Fruit fly (Drosophila melanogaster) whole organism: ENCODE results near the gene DENR.

Experiments
- CG8478 ChIP-seq: fragments of >200 bp; optimal IDR thresholded peaks from 2 replicates; lab custom pipeline; 2018; ENCODE audit warnings: inconsistent platforms
- Dll ChIP-seq: fragments of >200 bp; optimal IDR thresholded peaks from 2 replicates; lab custom pipeline; 2017
- EcR ChIP-seq, 2 experiments: fragments of >200 bp; optimal IDR thresholded peaks; 2 replicates each; lab custom pipeline; 2017; ENCODE audit warnings: missing biosample characterization in 2 of 2, missing genetic modification characterization in 2 of 2, missing genetic modification reagents in 2 of 2
- pan ChIP-seq: fragments of >200 bp; optimal IDR thresholded peaks from 2 replicates; lab custom pipeline; 2017
- psq ChIP-seq: fragments of >200 bp; optimal IDR thresholded peaks from 2 replicates; lab custom pipeline; 2017
- usp ChIP-seq: fragments of >200 bp; optimal IDR thresholded peaks from 2 replicates; lab custom pipeline; 2017; ENCODE audit warnings: missing biosample characterization, missing genetic modification characterization, mixed read lengths

The DENR gene

dm6 chrX:16886551-16886950 lies at the start of gene DENR, which contains the start of gene CG4880:
DENR (minus strand) TSS chrX:16886560.
CG4880 (plus strand) TSS chrX:16886818.
- no peak for TF ChIP-seq usp
- TF ChIP-seq EcR (GFP tag; optimal IDR thresholded peaks at IDR 0.05; lab: Kevin White, UChicago), result no peak
- no peak for TF ChIP-seq psq (lab: Kevin White, UChicago)
- TF ChIP-seq Dll (lab: Kevin White, UChicago), result no peak
- TF ChIP-seq CG8478 (lab: Kevin White, UChicago), result no peak

- TF ChIP-seq EcR (GFP tag; optimal IDR thresholded peaks at IDR 0.05; lab: Kevin White, UChicago) (no peak), Dll (lab: Kevin White, UChicago) (no peak), usp (no peak), pan (lab: Kevin White, UChicago) (no peak), psq (lab: Kevin White, UChicago) (no peak), CG8478 (lab: Kevin White, UChicago) (no peak)
Observed at dm6 chrX:16934430-16934829, 48.1 kb upstream of the DENR start.

dm6 chrX:16932820-16933386 lies 46.5 kb upstream of the DENR start:
- TF ChIP-seq CG8478 (lab: Kevin White, UChicago) (no peak), pan (lab: Kevin White, UChicago) (no peak), usp (no peak), EcR (GFP tag; optimal IDR thresholded peaks at IDR 0.05; lab: Kevin White, UChicago) (no peak), psq (lab: Kevin White, UChicago) (no peak), Dll (lab: Kevin White, UChicago) (no peak)

DNA sequence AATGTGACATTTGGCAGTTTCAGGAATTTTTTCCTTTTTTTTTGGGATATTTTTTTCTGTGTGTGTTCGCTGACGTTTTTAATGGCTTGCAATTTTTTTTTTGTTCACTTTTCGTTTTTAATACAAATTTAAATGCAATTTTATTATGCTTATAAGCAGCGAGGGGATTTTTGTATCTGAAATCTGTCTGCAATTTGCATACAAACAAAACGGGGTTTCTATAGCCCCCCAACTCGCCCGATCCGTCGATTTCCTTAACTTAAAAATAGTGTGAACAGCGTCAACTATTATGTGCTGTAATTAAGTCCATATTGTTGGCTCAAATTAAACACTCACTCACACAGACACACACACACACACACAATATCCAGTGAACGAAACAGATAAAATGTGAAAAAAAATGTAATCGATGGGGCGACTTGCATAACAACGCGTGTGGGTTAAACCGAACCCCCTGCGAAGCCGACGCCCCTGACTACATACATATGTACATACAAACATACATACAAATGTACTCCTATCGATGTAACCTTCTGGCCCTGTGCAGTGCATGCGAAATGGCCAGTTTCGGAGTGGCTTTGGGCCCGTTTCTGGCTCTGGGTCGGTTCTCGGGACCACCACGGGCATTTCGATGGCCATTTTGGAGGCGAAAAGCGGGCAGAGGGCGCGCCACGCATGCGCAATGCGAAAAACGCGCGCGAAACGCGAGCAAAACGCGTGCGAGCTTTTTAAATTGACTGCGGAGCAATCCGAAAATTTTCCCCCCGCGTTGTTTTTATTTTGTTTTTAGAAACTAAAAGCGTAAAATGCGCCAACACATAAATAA lies 45.8 kb upstream of the DENR start:
- TF ChIP-seq CG8478 (lab: Kevin White, UChicago) (no peak), usp (no peak), Dll (lab: Kevin White, UChicago) (no peak), pan (lab: Kevin White, UChicago) (no peak), psq (lab: Kevin White, UChicago) (no peak), EcR (GFP tag; optimal IDR thresholded peaks at IDR 0.05; lab: Kevin White, UChicago) (no peak)

DNA sequence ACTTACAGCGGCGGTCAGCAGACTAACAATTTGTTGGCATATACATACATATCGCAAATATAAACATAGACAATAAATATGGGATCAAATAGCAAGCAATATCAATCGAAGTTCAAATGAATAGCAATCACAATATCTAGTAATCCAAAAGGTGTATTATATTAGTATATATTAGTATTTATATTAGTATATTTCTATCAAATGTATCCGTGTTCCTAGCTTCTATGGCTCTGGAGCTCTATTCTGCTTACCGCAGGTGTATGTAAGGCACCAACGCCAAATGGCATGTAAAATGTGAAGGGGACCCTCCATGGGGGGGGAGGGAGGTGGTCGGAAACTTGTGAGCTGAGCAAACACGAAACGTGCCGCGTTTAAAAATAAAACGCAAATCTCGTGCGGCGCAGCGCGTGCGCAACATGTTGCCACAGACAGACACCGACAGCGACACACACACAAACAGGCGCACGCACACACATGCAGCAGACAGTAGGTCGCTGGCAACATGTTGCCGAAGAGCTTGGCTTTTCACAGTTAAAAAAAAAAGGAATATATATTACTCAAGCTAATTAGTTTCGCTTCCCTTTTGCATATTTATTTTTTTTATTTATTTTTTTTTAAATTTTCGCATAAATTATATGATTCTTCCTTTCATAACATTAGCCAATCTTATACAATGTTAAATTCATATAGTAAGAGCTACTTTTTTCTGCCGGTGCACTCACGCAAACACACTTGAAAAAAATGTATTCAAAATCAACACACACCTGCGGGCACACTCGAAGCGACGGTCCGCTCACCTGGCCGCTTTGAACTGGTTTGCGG lies 44.3 kb upstream of the DENR start:
- no peak for TF ChIP-seq pan (lab: Kevin White, UChicago)
- no peak for TF ChIP-seq psq (lab: Kevin White, UChicago)
- TF ChIP-seq Dll (lab: Kevin White, UChicago), result no peak
- no peak for TF ChIP-seq usp

- TF ChIP-seq CG8478 (lab: Kevin White, UChicago) (no peak), Dll (lab: Kevin White, UChicago) (no peak), EcR (GFP tag; optimal IDR thresholded peaks at IDR 0.05; lab: Kevin White, UChicago) (no peak), usp (no peak), pan (lab: Kevin White, UChicago) (no peak)
Observed at dm6 chrX:16926726-16927125, 40.4 kb upstream of the DENR start.

dm6 chrX:16924069-16924721 lies 37.8 kb upstream of the DENR start:
- TF ChIP-seq Dll (lab: Kevin White, UChicago) (no peak), usp (no peak), psq (lab: Kevin White, UChicago) (no peak), pan (lab: Kevin White, UChicago) (no peak), CG8478 (lab: Kevin White, UChicago) (no peak), EcR (GFP tag; optimal IDR thresholded peaks at IDR 0.05; lab: Kevin White, UChicago) (no peak)

DNA sequence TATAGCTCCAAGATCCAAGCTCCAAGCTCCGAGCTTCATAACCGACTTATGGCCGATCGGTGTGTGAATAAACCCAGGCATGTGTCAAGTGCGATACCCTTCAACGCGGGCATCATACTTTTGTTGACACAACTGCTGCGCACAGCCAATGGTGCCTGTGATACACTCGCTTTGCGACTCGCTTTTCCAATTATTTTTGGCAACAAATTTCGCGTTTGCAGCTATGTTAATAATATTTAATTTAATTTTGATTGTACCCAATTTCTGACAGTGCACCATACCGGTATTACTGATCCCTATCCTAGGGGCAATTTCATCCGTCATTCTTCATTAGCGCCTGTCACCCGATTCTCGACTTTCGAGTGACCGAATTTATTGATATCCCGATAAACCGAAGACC lies 37.1 kb upstream of the DENR start:
- TF ChIP-seq usp, result no peak
- no peak for TF ChIP-seq CG8478 (lab: Kevin White, UChicago)
- TF ChIP-seq Dll (lab: Kevin White, UChicago), result no peak
- TF ChIP-seq pan (lab: Kevin White, UChicago), result no peak
- TF ChIP-seq EcR (GFP tag; optimal IDR thresholded peaks at IDR 0.05; lab: Kevin White, UChicago), result no peak

DNA sequence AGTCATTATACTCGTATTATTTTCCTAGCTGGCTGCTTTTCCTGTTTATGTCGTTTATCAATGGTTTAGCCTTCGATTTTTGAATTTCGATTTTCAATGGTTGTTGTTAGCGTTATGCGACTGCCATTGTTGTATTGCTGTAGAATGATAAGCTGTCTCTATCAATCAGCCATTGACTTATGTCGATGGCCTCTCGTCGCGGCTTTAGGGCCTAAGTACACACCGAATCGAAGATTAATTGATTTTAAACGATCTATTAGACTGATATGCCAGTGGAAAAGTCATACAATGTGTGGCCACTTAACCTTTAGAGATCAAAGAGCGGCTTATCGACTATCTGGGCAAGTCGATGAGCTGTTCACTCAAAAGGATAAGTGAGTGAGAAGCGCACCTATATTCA lies 36.3 kb upstream of the DENR start:
- TF ChIP-seq psq (lab: Kevin White, UChicago) (no peak), CG8478 (lab: Kevin White, UChicago) (no peak), pan (lab: Kevin White, UChicago) (no peak), EcR (GFP tag; optimal IDR thresholded peaks at IDR 0.05; lab: Kevin White, UChicago) (no peak), usp (no peak), Dll (lab: Kevin White, UChicago) (no peak)

DNA sequence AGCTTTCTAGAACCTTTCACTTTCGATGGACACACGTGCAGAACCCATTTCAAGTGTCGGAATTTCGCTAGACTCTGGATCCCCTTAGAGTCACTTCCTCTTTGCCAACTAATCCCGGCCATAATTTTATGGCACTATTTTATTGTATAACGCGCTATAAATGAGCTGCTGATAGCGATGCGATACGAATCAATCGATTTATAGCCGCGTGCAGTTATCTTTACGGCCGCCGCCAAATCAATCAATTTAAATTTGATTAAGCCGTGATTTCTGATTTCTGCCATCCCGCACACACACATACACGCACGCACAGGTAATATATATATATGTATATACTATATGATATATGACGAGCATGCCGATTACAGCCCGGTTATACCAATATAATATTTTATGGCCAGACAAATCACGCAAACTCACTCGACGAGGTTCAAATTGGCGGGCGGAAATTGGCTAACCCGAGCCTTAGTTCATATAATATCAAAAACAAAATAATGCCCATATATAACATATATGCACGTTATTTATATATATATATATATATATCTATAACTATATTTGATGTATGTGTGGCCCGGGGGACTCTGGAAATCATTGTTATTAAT lies 34.4 kb upstream of the DENR start:
- TF ChIP-seq psq (lab: Kevin White, UChicago), result no peak
- no peak for TF ChIP-seq EcR (GFP tag; optimal IDR thresholded peaks at IDR 0.05; lab: Kevin White, UChicago)
- TF ChIP-seq usp, result no peak
- TF ChIP-seq Dll (lab: Kevin White, UChicago), result no peak
- TF ChIP-seq pan (lab: Kevin White, UChicago), result no peak
- TF ChIP-seq CG8478 (lab: Kevin White, UChicago), result no peak
